Worm (Caenorhabditis elegans): ENCODE data around the gene dpy-26.

The dpy-26 gene

ce11 chrIV:12425595-12425994, 25.5 kb downstream of the dpy-26 start (continued):
- TF ChIP-seq spr-1 (tag; optimal IDR thresholded peaks at IDR 0.05) (no peak), ztf-7 (tag; optimal IDR thresholded peaks at IDR 0.05) (no peak), Y5F2A.4 (GFP tag; optimal IDR thresholded peaks at IDR 0.05) (no peak), saeg-2 (GFP tag; IDR thresholded peaks at IDR 0.05) (no peak), mep-1 (tag; optimal IDR thresholded peaks at IDR 0.05) (peak; percentile 9), nhr-25 (tag; optimal IDR thresholded peaks at IDR 0.05; ENCODE audit: borderline replicate concordance, insufficient read depth) (no peak), vab-7 (GFP tag; IDR thresholded peaks at IDR 0.05) (0 out of 2 replicates have a peak, but pooled peaks have one; percentile 45), unc-62 (GFP tag; optimal IDR thresholded peaks at IDR 0.05 in 1 of 2) (peak in 1 of 2 experiments; percentile 97), unc-62 (tag; optimal IDR thresholded peaks at IDR 0.05) (no peak), snpc-4 (tag; optimal IDR thresholded peaks at IDR 0.05) (no peak), arid-1 (GFP tag; conservative IDR thresholded peaks at IDR 0.05) (no peak), mdt-29 (GFP tag; IDR thresholded peaks at IDR 0.05) (0 out of 2 replicates have a peak, but pooled peaks have one; percentile 11), lin-1 (GFP tag; IDR thresholded peaks at IDR 0.05) (no peak), ceh-44 (GFP tag; IDR thresholded peaks at IDR 0.05) (no peak), ceh-20 (GFP tag; IDR thresholded peaks at IDR 0.05) (peak; percentile 76)

- TF ChIP-seq nhr-25 (tag; optimal IDR thresholded peaks at IDR 0.05; ENCODE audit: borderline replicate concordance, insufficient read depth), result no peak
- peak; percentile 46 for TF ChIP-seq nhr-77 (tag; optimal IDR thresholded peaks at IDR 0.05)
- TF ChIP-seq ctbp-1 (GFP tag; IDR thresholded peaks at IDR 0.05), result no peak
- TF ChIP-seq dve-1 (tag; optimal IDR thresholded peaks at IDR 0.05; ENCODE audit: insufficient read depth), result peak; percentile 67
- TF ChIP-seq mxl-2 (GFP tag; conservative IDR thresholded peaks at IDR 0.05), result no peak
- TF ChIP-seq dmd-6 (GFP tag; IDR thresholded peaks at IDR 0.05), result peak; percentile 54
- TF ChIP-seq daf-16 (GFP tag; optimal IDR thresholded peaks at IDR 0.05), result no peak
- TF ChIP-seq daf-16 (tag; optimal IDR thresholded peaks at IDR 0.05), result peak; percentile 74
- no peak for TF ChIP-seq lir-3 (tag; optimal IDR thresholded peaks at IDR 0.05)
- no peak for TF ChIP-seq ztf-7 (tag; optimal IDR thresholded peaks at IDR 0.05)
- peak; percentile 76 for TF ChIP-seq pqm-1 (tag; optimal IDR thresholded peaks at IDR 0.05)
- TF ChIP-seq nhr-10 (tag; optimal IDR thresholded peaks at IDR 0.05), result no peak
- TF ChIP-seq lsy-2 (tag; optimal IDR thresholded peaks at IDR 0.05), result peak in 1 of 2 experiments; percentile 17
- no peak for TF ChIP-seq lin-29 (GFP tag; IDR thresholded peaks at IDR 0.05)
- peak; percentile 27 for TF ChIP-seq nhr-48 (tag; optimal IDR thresholded peaks at IDR 0.05)
- peak; percentile 54 for TF ChIP-seq hlh-11 (tag; optimal IDR thresholded peaks at IDR 0.05)
- no peak for TF ChIP-seq ZK546.5 (tag; optimal IDR thresholded peaks at IDR 0.05)
- peak; percentile 1 for TF ChIP-seq nhr-102 (tag; optimal IDR thresholded peaks at IDR 0.05)
- TF ChIP-seq Y5F2A.4 (GFP tag; optimal IDR thresholded peaks at IDR 0.05), result no peak
- peak; percentile 72 for TF ChIP-seq nhr-28 (tag; optimal IDR thresholded peaks at IDR 0.05)
These were observed 30.7 kb downstream of the dpy-26 start, which contains the start of gene ugt-65 for ce11 chrIV:12420455-12420854. TSS of gene ugt-65 (plus strand) at chrIV:12420683.

ce11 chrIV:12419291-12419690, 31.8 kb downstream of the dpy-26 start:
- no peak for TF ChIP-seq gei-8 (GFP tag; optimal IDR thresholded peaks at IDR 0.05)
- TF ChIP-seq fkh-10 (GFP tag; optimal IDR thresholded peaks at IDR 0.05), result peak; percentile 54
- TF ChIP-seq mep-1 (tag; optimal IDR thresholded peaks at IDR 0.05), result peak; percentile 14

- TF ChIP-seq lin-15B (tag; optimal IDR thresholded peaks at IDR 0.05) (no peak), skn-1 (tag; optimal IDR thresholded peaks at IDR 0.05) (no peak), unc-39 (tag; optimal IDR thresholded peaks at IDR 0.05) (no peak), jun-1 (tag; optimal IDR thresholded peaks at IDR 0.05) (no peak), tag-97 (GFP tag; IDR thresholded peaks at IDR 0.05) (no peak), mxl-2 (GFP tag; conservative IDR thresholded peaks at IDR 0.05) (0 out of 2 replicates have a peak, but pooled peaks have one; percentile 34), F49E8.2 (tag; optimal IDR thresholded peaks at IDR 0.05; ENCODE audit: borderline replicate concordance) (peak; percentile 51), cey-2 (tag; optimal IDR thresholded peaks at IDR 0.05; ENCODE audit: borderline replicate concordance, insufficient read depth) (no peak), nhr-28 (tag; optimal IDR thresholded peaks at IDR 0.05) (peak; percentile 15), rbr-2 (tag; optimal IDR thresholded peaks at IDR 0.05) (peak; percentile 47), aha-1 (tag) (no peak), php-3 (GFP tag; IDR thresholded peaks at IDR 0.05) (peak; percentile 31; the same call in 1 of the 2 replicates), lsy-2 (tag; optimal IDR thresholded peaks at IDR 0.05) (peak in 1 of 2 experiments; percentile 58), nhr-48 (tag; optimal IDR thresholded peaks at IDR 0.05) (peak; percentile 23), pha-4 (GFP tag; IDR thresholded peaks at IDR 0.05) (peak; percentile 91), pha-4 (tag; optimal IDR thresholded peaks at IDR 0.05) (no peak)
These were observed 33.5 kb downstream of the dpy-26 start, which contains the start of gene F08G5.3 for ce11 chrIV:12417536-12418195. TSS of gene F08G5.3 (minus strand) at chrIV:12417586.

All from whole organism, L4 larva.